Worm (Caenorhabditis elegans) whole organism, L3 larva: ENCODE measurements around the gene nhr-186.

Source experiments
- ceh-16 ChIP-seq: sonication (generic microtip); optimal IDR thresholded peaks from 2 replicates; lab custom pipeline; 2017; ENCODE audit warnings: missing biosample characterization, missing genetic modification characterization
- mdl-1 ChIP-seq: fragments of 150-350 bp; optimal IDR thresholded peaks from 2 replicates; lab custom pipeline; 2014; ENCODE audit warnings: missing biosample characterization, missing genetic modification characterization
- nfya-1 ChIP-seq: sonication (generic microtip); optimal IDR thresholded peaks from 2 replicates; lab custom pipeline; 2017; ENCODE audit warnings: missing genetic modification characterization, mild to moderate bottlenecking, missing compliant biosample characterization, antibody characterized with exemption, moderate library complexity; ENCODE audit not compliant: insufficient read depth
- nhr-237 ChIP-seq: fragments of 150-350 bp; optimal IDR thresholded peaks from 2 replicates; lab custom pipeline; 2014; ENCODE audit warnings: missing biosample characterization, missing genetic modification characterization
- nhr-25 ChIP-seq: sonication (generic microtip); optimal IDR thresholded peaks from 2 replicates; lab custom pipeline; 2017; ENCODE audit warnings: missing biosample characterization, missing genetic modification characterization
- sea-2 ChIP-seq: fragments of 150-350 bp; sonication (generic microtip); optimal IDR thresholded peaks from 4 replicates; lab custom pipeline; 2014; ENCODE audit warnings: missing biosample characterization, missing genetic modification reagents, missing genetic modification characterization
- unc-39 ChIP-seq: sonication (generic microtip); optimal IDR thresholded peaks from 4 replicates; lab custom pipeline; 2017; ENCODE audit warnings: missing biosample characterization, missing genetic modification characterization

ce11 chrV:3814009-3814408, 40.7 kb downstream of the nhr-186 start:
- TF ChIP-seq nhr-237 (tag; lab: Kevin White, UChicago) (no peak), nhr-25 (tag; lab: Kevin White, UChicago) (no peak), nfya-1 (tag; lab: Kevin White, UChicago) (no peak), sea-2 (GFP tag; lab: Kevin White, UChicago) (no peak), ceh-16 (no peak), unc-39 (tag; lab: Kevin White, UChicago) (no peak), mdl-1 (tag; lab: Kevin White, UChicago) (no peak)
